Worm (Caenorhabditis elegans) whole organism, L1 larva: ENCODE data around the gene hum-4.

Source experiments
- C16A3.4 ChIP-seq: fragments of 150-350 bp; optimal IDR thresholded peaks from 2 replicates; lab custom pipeline; 2014; ENCODE audit warnings: missing biosample characterization, missing genetic modification characterization
- ceh-63 ChIP-seq: fragments of 200-800 bp; sonication (Bioruptor generic); optimal IDR thresholded peaks from 2 replicates; lab custom pipeline; 2018; ENCODE audit warnings: mild to moderate bottlenecking, missing genetic modification characterization, missing compliant biosample characterization
- ceh-82 ChIP-seq, 3 experiments: fragments of 150-350 bp in 1 of 3; sonication (generic microtip) in 2 of 3; optimal IDR thresholded peaks; 2 replicates each; lab custom pipeline; 2014 to 2017; ENCODE audit warnings: missing biosample characterization in 3 of 3, missing genetic modification characterization in 3 of 3
- dpl-1 ChIP-seq, 3 experiments: fragments of 150-350 bp in 2 of 3; sonication (generic microtip) in 1 of 3; optimal IDR thresholded peaks; 2 replicates each; lab custom pipeline; 2014 to 2017; ENCODE audit warnings: missing biosample characterization in 3 of 3, missing genetic modification characterization in 3 of 3, missing genetic modification reagents in 3 of 3
- elt-3 ChIP-seq, 6 experiments: fragments of 150-350 bp in 1 of 6; sonication (generic microtip); optimal IDR thresholded peaks; 2 replicates each; lab custom pipeline; 2017 to 2018; ENCODE audit warnings: missing biosample characterization in 6 of 6, missing genetic modification characterization in 6 of 6, inconsistent platforms in 1 of 6
- fkh-10 ChIP-seq: sonication (generic microtip); optimal IDR thresholded peaks from 2 replicates; lab custom pipeline; 2017; ENCODE audit warnings: missing biosample characterization, missing genetic modification reagents, missing genetic modification characterization
- jun-1 ChIP-seq: fragments of 150-350 bp; optimal IDR thresholded peaks from 2 replicates; lab custom pipeline; 2014; ENCODE audit warnings: missing biosample characterization, missing genetic modification reagents, missing genetic modification characterization
- nhr-76 ChIP-seq: sonication (generic microtip); optimal IDR thresholded peaks from 2 replicates; lab custom pipeline; 2017; ENCODE audit warnings: missing biosample characterization, missing genetic modification characterization
- nhr-90 ChIP-seq: sonication (generic microtip); optimal IDR thresholded peaks from 2 replicates; lab custom pipeline; 2016; ENCODE audit warnings: mild to moderate bottlenecking, missing genetic modification characterization, missing compliant biosample characterization; ENCODE audit not compliant: poor library complexity
- snpc-4 ChIP-seq: fragments of 150-350 bp; optimal IDR thresholded peaks from 2 replicates; lab custom pipeline; 2014; ENCODE audit warnings: missing biosample characterization, missing genetic modification characterization
- sup-37 ChIP-seq: fragments of 200-800 bp; sonication (Bioruptor generic); optimal IDR thresholded peaks from 2 replicates; lab custom pipeline; 2018; ENCODE audit warnings: mild to moderate bottlenecking, missing genetic modification characterization, missing compliant biosample characterization

ce11 chrX:11480032-11480431 is 46.6 kb upstream of the hum-4 start:
- TF ChIP-seq ceh-63 = no peak
- no peak for TF ChIP-seq nhr-90 (tag; lab: Kevin White, UChicago)
- no peak for TF ChIP-seq sup-37 (GFP tag; lab: Kevin White, UChicago)
- no peak for TF ChIP-seq nhr-76 (tag; lab: Kevin White, UChicago)
- no peak for TF ChIP-seq dpl-1 (GFP tag; optimal IDR thresholded peaks at IDR 0.05; lab: Kevin White, UChicago)
- TF ChIP-seq snpc-4 (tag; lab: Kevin White, UChicago) = no peak
- TF ChIP-seq jun-1 = no peak
- TF ChIP-seq C16A3.4 (tag; lab: Kevin White, UChicago) = no peak
- TF ChIP-seq elt-3 (tag; optimal IDR thresholded peaks at IDR 0.05; lab: Kevin White, UChicago) = no peak
- TF ChIP-seq ceh-82 (tag; optimal IDR thresholded peaks at IDR 0.05; lab: Kevin White, UChicago) = no peak
- no peak for TF ChIP-seq fkh-10 (GFP tag; lab: Kevin White, UChicago)
